Worm (Caenorhabditis elegans): Measurements from ENCODE around the gene math-42.

- TF ChIP-seq ama-1 (optimal IDR thresholded peaks at IDR 0.05) (no peak), tra-4 (tag; optimal IDR thresholded peaks at IDR 0.05) (no peak), B0310.2 (tag; optimal IDR thresholded peaks at IDR 0.05) (no peak), flt-1 (GFP tag; IDR thresholded peaks at IDR 0.05) (no peak), aly-1 (tag; optimal IDR thresholded peaks at IDR 0.05) (no peak), tbx-37 (GFP tag; conservative IDR thresholded peaks at IDR 0.05) (no peak), hmg-4 (GFP tag; optimal IDR thresholded peaks at IDR 0.05) (no peak), hnd-1 (tag; optimal IDR thresholded peaks at IDR 0.05) (no peak), F13C5.2 (tag; optimal IDR thresholded peaks at IDR 0.05) (no peak), scrt-1 (GFP tag; IDR thresholded peaks at IDR 0.05) (no peak), ceh-13 (GFP tag; optimal IDR thresholded peaks at IDR 0.05) (no peak), ets-7 (tag; optimal IDR thresholded peaks at IDR 0.05) (no peak), tbx-11 (GFP tag; IDR thresholded peaks at IDR 0.05) (no peak), hmbx-1 (tag; optimal IDR thresholded peaks at IDR 0.05) (no peak)
These were observed 39.2 kb downstream of the math-42 start for ce11 chrII:2138901-2139300.

Measured in whole organism, early embryonic.